Fruit fly (Drosophila melanogaster) whole organism, adult: Measurements from ENCODE around the gene Cftr.

Source experiments
- CG12768 ChIP-seq: fragments of 200-800 bp; sonication (Bioruptor generic); optimal IDR thresholded peaks from 2 replicates; lab custom pipeline; 2017; ENCODE audit warnings: missing biosample characterization, missing genetic modification characterization, mild to moderate bottlenecking, moderate library complexity, missing genetic modification reagents
- CG14711 ChIP-seq: fragments of 200-800 bp; sonication (Bioruptor generic); optimal IDR thresholded peaks from 2 replicates; lab custom pipeline; 2018; ENCODE audit warnings: missing biosample characterization, mild to moderate bottlenecking, missing genetic modification characterization, moderate library complexity
- CG1620 ChIP-seq: fragments of 200-800 bp; sonication (Bioruptor generic); optimal IDR thresholded peaks from 2 replicates; lab custom pipeline; 2016; ENCODE audit warnings: missing biosample characterization, missing genetic modification characterization
- CG7045 ChIP-seq: fragments of 200-800 bp; sonication (Bioruptor generic); optimal IDR thresholded peaks from 2 replicates; lab custom pipeline; 2017; ENCODE audit warnings: missing biosample characterization, mild to moderate bottlenecking, missing genetic modification characterization
- Clk ChIP-seq: fragments of 200-800 bp; sonication (Bioruptor generic); optimal IDR thresholded peaks from 2 replicates; lab custom pipeline; 2017; ENCODE audit warnings: missing biosample characterization, missing genetic modification characterization
- Crg-1 ChIP-seq: fragments of 200-800 bp; sonication (Bioruptor generic); optimal IDR thresholded peaks from 2 replicates; lab custom pipeline; 2016; ENCODE audit warnings: missing biosample characterization, missing genetic modification characterization
- Hr96 ChIP-seq: fragments of 200-800 bp; sonication (Bioruptor generic); optimal IDR thresholded peaks from 2 replicates; lab custom pipeline; 2016; ENCODE audit warnings: missing biosample characterization, missing genetic modification characterization
- Mnt ChIP-seq: fragments of 200-800 bp; sonication (Bioruptor generic); optimal IDR thresholded peaks from 2 replicates; lab custom pipeline; 2016; ENCODE audit warnings: missing biosample characterization, mild to moderate bottlenecking, missing genetic modification characterization
- cnc ChIP-seq, 2 experiments: fragments of >200 bp; optimal IDR thresholded peaks; 2 replicates each; lab custom pipeline; 2017
- tj ChIP-seq: fragments of 200-800 bp; sonication (Bioruptor generic); optimal IDR thresholded peaks from 3 replicates; lab custom pipeline; 2017; ENCODE audit warnings: missing biosample characterization, mild to moderate bottlenecking, missing genetic modification characterization, moderate library complexity
- toe ChIP-seq: fragments of 200-800 bp; sonication (Bioruptor generic); optimal IDR thresholded peaks from 2 replicates; lab custom pipeline; 2016; ENCODE audit warnings: missing biosample characterization, missing genetic modification characterization

- TF ChIP-seq tj (GFP tag; lab: Kevin White, UChicago) (no peak), CG1620 (no peak), Clk (no peak), CG7045 (GFP tag; lab: Kevin White, UChicago) (no peak), cnc (optimal IDR thresholded peaks at IDR 0.05; lab: Kevin White, UChicago) (no peak), toe (GFP tag; lab: Kevin White, UChicago) (no peak), CG12768 (no peak), CG14711 (tag; lab: Kevin White, UChicago) (no peak), Mnt (GFP tag; lab: Kevin White, UChicago) (no peak), Hr96 (GFP tag; lab: Kevin White, UChicago) (no peak), Crg-1 (GFP tag; lab: Kevin White, UChicago) (no peak)
Measured at dm6 chr3R:24555932-24556331, 12.2 kb upstream of the Cftr start.
